Fruit fly (Drosophila melanogaster) whole organism, embryonic: ENCODE data around the gene CG4896.
A peak's percentile ranks its signal among the peaks of the same experiment; 100 is the strongest.

Experiments
- Bteb2 ChIP-seq: fragments of 200-800 bp; sonication (Bioruptor generic); optimal IDR thresholded peaks from 2 replicates; lab custom pipeline; 2016; ENCODE audit warnings: missing biosample characterization, missing genetic modification characterization
- CG1024 ChIP-seq: fragments of 200-800 bp; sonication (Bioruptor generic); IDR thresholded peaks from 2 replicates; pipeline ENCODE4 v1.3.6; 2022; ENCODE audit warnings: missing biosample characterization, missing genetic modification characterization
- CG10366 ChIP-seq: fragments of 200-800 bp; sonication (Bioruptor generic); IDR thresholded peaks from 2 replicates; pipeline ENCODE4 v1.3.6; 2022; ENCODE audit warnings: missing biosample characterization, missing genetic modification characterization
- CG11085 ChIP-seq: fragments of 200-800 bp; sonication (Bioruptor generic); IDR thresholded peaks from 2 replicates; pipeline ENCODE4 v1.3.6; 2022; ENCODE audit warnings: missing biosample characterization, missing genetic modification characterization
- CG11247 ChIP-seq: fragments of 200-800 bp; sonication (Bioruptor generic); IDR thresholded peaks from 2 replicates; pipeline ENCODE4 v1.3.6; 2022; ENCODE audit warnings: missing biosample characterization, missing genetic modification characterization
- CG13424 ChIP-seq: fragments of 200-800 bp; sonication (Bioruptor generic); optimal IDR thresholded peaks from 2 replicates; lab custom pipeline; 2019; ENCODE audit warnings: missing biosample characterization, mild to moderate bottlenecking, missing genetic modification characterization, moderate library complexity
- CG13624 ChIP-seq: fragments of 200-800 bp; sonication (Bioruptor generic); optimal IDR thresholded peaks from 2 replicates; lab custom pipeline; 2016; ENCODE audit warnings: missing biosample characterization, missing genetic modification characterization
- CG1602 ChIP-seq: fragments of 200-800 bp; sonication (Bioruptor generic); optimal IDR thresholded peaks from 3 replicates; lab custom pipeline; 2016; ENCODE audit warnings: missing biosample characterization, missing genetic modification characterization
- CG17912 ChIP-seq: fragments of 200-800 bp; sonication (Bioruptor generic); optimal IDR thresholded peaks from 2 replicates; lab custom pipeline; 2018; ENCODE audit warnings: missing biosample characterization, mild to moderate bottlenecking, missing genetic modification characterization
- CG30403 ChIP-seq: fragments of 200-800 bp; sonication (Bioruptor generic); optimal IDR thresholded peaks from 3 replicates; lab custom pipeline; 2016; ENCODE audit warnings: missing biosample characterization, missing genetic modification characterization
- CG32532 ChIP-seq: fragments of 200-800 bp; sonication (Bioruptor generic); IDR thresholded peaks from 2 replicates; pipeline ENCODE4 v1.3.6; 2022; ENCODE audit warnings: missing biosample characterization, missing genetic modification characterization
- CG5245 ChIP-seq: fragments of 200-800 bp; sonication (Bioruptor generic); optimal IDR thresholded peaks from 3 replicates; lab custom pipeline; 2016; ENCODE audit warnings: missing biosample characterization, missing genetic modification characterization
- CG6175 ChIP-seq: fragments of 200-800 bp; sonication (Bioruptor generic); IDR thresholded peaks from 3 replicates; pipeline ENCODE4 v1.3.6; 2022; ENCODE audit warnings: missing biosample characterization, missing genetic modification characterization
- CG6654 ChIP-seq: fragments of 200-800 bp; sonication (Bioruptor generic); optimal IDR thresholded peaks from 2 replicates; lab custom pipeline; 2017; ENCODE audit warnings: missing biosample characterization, mild to moderate bottlenecking, missing genetic modification characterization
- CG8089 ChIP-seq: fragments of 200-800 bp; sonication (Bioruptor generic); optimal IDR thresholded peaks from 3 replicates; lab custom pipeline; 2016; ENCODE audit warnings: missing biosample characterization, missing genetic modification characterization
- CG8765 ChIP-seq: fragments of 200-800 bp; sonication (Bioruptor generic); IDR thresholded peaks from 2 replicates; pipeline ENCODE4 v1.3.6; 2022; ENCODE audit warnings: missing biosample characterization, missing genetic modification characterization
- CrebB ChIP-seq: fragments of 200-800 bp; sonication (Bioruptor generic); optimal IDR thresholded peaks from 3 replicates; lab custom pipeline; 2018; ENCODE audit warnings: missing biosample characterization, mild to moderate bottlenecking, missing genetic modification characterization
- Dip3 ChIP-seq: fragments of 200-800 bp; sonication (Bioruptor generic); optimal IDR thresholded peaks from 3 replicates; lab custom pipeline; 2016; ENCODE audit warnings: missing biosample characterization, missing genetic modification characterization
- GATAe ChIP-seq: fragments of 200-800 bp; sonication (Bioruptor generic); conservative IDR thresholded peaks from 2 replicates; pipeline ENCODE4 v1.3.6; 2022; ENCODE audit warnings: missing biosample characterization, missing genetic modification characterization
- HLHmδ ChIP-seq: fragments of 200-800 bp; sonication (Bioruptor generic); optimal IDR thresholded peaks from 2 replicates; lab custom pipeline; 2018; ENCODE audit warnings: missing biosample characterization, mild to moderate bottlenecking, missing genetic modification characterization, moderate library complexity
- Hsf ChIP-seq: fragments of 200-800 bp; sonication (Bioruptor generic); optimal IDR thresholded peaks from 3 replicates; lab custom pipeline; 2016; ENCODE audit warnings: missing biosample characterization, missing genetic modification characterization
- Lpt ChIP-seq: fragments of >200 bp; optimal IDR thresholded peaks from 2 replicates; lab custom pipeline; 2018; ENCODE audit warnings: missing biosample characterization, missing genetic modification characterization
- Nf-YA ChIP-seq: fragments of 200-800 bp; sonication (Bioruptor generic); IDR thresholded peaks from 2 replicates; pipeline ENCODE4 v1.3.6; 2022; ENCODE audit warnings: missing biosample characterization, missing genetic modification characterization
- Rx ChIP-seq: fragments of 200-800 bp; sonication (Bioruptor generic); IDR thresholded peaks from 2 replicates; pipeline ENCODE4 v1.3.6; 2022; ENCODE audit warnings: missing biosample characterization, missing genetic modification characterization
- Sin3A ChIP-seq: fragments of >200 bp; optimal IDR thresholded peaks from 2 replicates; lab custom pipeline; 2018
- Spps ChIP-seq: fragments of 200-800 bp; sonication (Bioruptor generic); optimal IDR thresholded peaks from 2 replicates; lab custom pipeline; 2018; ENCODE audit warnings: missing biosample characterization, mild to moderate bottlenecking, missing genetic modification characterization
- Usf ChIP-seq: fragments of 200-800 bp; sonication (Bioruptor generic); optimal IDR thresholded peaks from 2 replicates; lab custom pipeline; 2017; ENCODE audit warnings: missing genotype, missing biosample characterization, missing genetic modification characterization
- amos ChIP-seq: fragments of 200-800 bp; sonication (Bioruptor generic); IDR thresholded peaks from 2 replicates; pipeline ENCODE4 v1.3.6; 2022; ENCODE audit warnings: missing biosample characterization, missing genetic modification characterization; ENCODE audit not compliant: partially characterized antibody
- az2 ChIP-seq: fragments of 200-800 bp; sonication (Bioruptor generic); optimal IDR thresholded peaks from 3 replicates; lab custom pipeline; 2016; ENCODE audit warnings: missing biosample characterization, missing genetic modification characterization
- bab2 ChIP-seq: fragments of 200-800 bp; sonication (Bioruptor generic); optimal IDR thresholded peaks from 2 replicates; lab custom pipeline; 2016; ENCODE audit warnings: missing biosample characterization, missing genetic modification characterization
- bbx ChIP-seq: fragments of 200-800 bp; sonication (Bioruptor generic); IDR thresholded peaks from 2 replicates; pipeline ENCODE4 v1.3.6; 2022; ENCODE audit warnings: missing biosample characterization, missing genetic modification characterization; ENCODE audit not compliant: partially characterized antibody
- bsh ChIP-seq, 2 experiments: fragments of 200-800 bp; sonication (Bioruptor generic); optimal IDR thresholded peaks; 2 replicates each; lab custom pipeline; 2017 to 2018; ENCODE audit warnings: mild to moderate bottlenecking in 2 of 2, missing biosample characterization in 2 of 2, missing genetic modification characterization in 2 of 2, moderate library complexity in 1 of 2
- chm ChIP-seq: fragments of 200-800 bp; sonication (Bioruptor generic); IDR thresholded peaks from 2 replicates; pipeline ENCODE4 v1.3.6; 2022; ENCODE audit warnings: missing biosample characterization, missing genetic modification characterization
- dati ChIP-seq: fragments of 200-800 bp; sonication (Bioruptor generic); IDR thresholded peaks from 2 replicates; pipeline ENCODE4 v1.3.6; 2022; ENCODE audit warnings: missing biosample characterization, missing genetic modification characterization
- dysf ChIP-seq: fragments of 200-800 bp; sonication (Bioruptor generic); IDR thresholded peaks from 3 replicates; pipeline ENCODE4 v1.3.6; 2022; ENCODE audit warnings: missing biosample characterization, missing genetic modification characterization
- ewg ChIP-seq: fragments of 200-800 bp; sonication (Bioruptor generic); optimal IDR thresholded peaks from 3 replicates; lab custom pipeline; 2017; ENCODE audit warnings: mild to moderate bottlenecking, missing biosample characterization, missing genetic modification reagents, missing genetic modification characterization
- gem ChIP-seq: fragments of 200-800 bp; sonication (Bioruptor generic); optimal IDR thresholded peaks from 2 replicates; lab custom pipeline; 2019; ENCODE audit warnings: missing biosample characterization, mild to moderate bottlenecking, missing genetic modification characterization, moderate library complexity
- gsb ChIP-seq: fragments of 200-800 bp; sonication (Bioruptor generic); IDR thresholded peaks from 2 replicates; pipeline ENCODE4 v1.3.6; 2022; ENCODE audit warnings: missing biosample characterization, missing genetic modification characterization
- ham ChIP-seq: fragments of 200-800 bp; sonication (Bioruptor generic); IDR thresholded peaks from 2 replicates; pipeline ENCODE4 v1.3.6; 2022; ENCODE audit warnings: missing biosample characterization, missing genetic modification characterization
- hb ChIP-seq: fragments of 200-800 bp; sonication (Bioruptor generic); IDR thresholded peaks from 3 replicates; pipeline ENCODE4 v1.3.6; 2022; ENCODE audit warnings: missing biosample characterization, missing genetic modification characterization; ENCODE audit not compliant: partially characterized antibody
- insv ChIP-seq, 2 experiments: fragments of 200-800 bp; sonication (Bioruptor generic); optimal IDR thresholded peaks; 3 replicates each; lab custom pipeline; 2016 to 2018; ENCODE audit warnings: missing biosample characterization in 2 of 2, missing genetic modification characterization in 2 of 2
- maf-S ChIP-seq: fragments of 200-800 bp; sonication (Bioruptor generic); optimal IDR thresholded peaks from 2 replicates; lab custom pipeline; 2016; ENCODE audit warnings: missing biosample characterization, missing genetic modification characterization
- mld ChIP-seq: fragments of 200-800 bp; sonication (Bioruptor generic); IDR thresholded peaks from 3 replicates; pipeline ENCODE4 v1.3.6; 2022; ENCODE audit warnings: missing biosample characterization, missing genetic modification characterization; ENCODE audit not compliant: partially characterized antibody
- nerfin-2 ChIP-seq: fragments of 200-800 bp; sonication (Bioruptor generic); IDR thresholded peaks from 2 replicates; pipeline ENCODE4 v1.3.6; 2022; ENCODE audit warnings: missing biosample characterization, missing genetic modification characterization; ENCODE audit not compliant: partially characterized antibody
- pita ChIP-seq: fragments of 200-800 bp; sonication (Bioruptor generic); optimal IDR thresholded peaks from 2 replicates; lab custom pipeline; 2017; ENCODE audit warnings: missing biosample characterization, mild to moderate bottlenecking, missing genetic modification characterization
- schlank ChIP-seq: fragments of 200-800 bp; sonication (Bioruptor generic); optimal IDR thresholded peaks from 2 replicates; lab custom pipeline; 2018; ENCODE audit warnings: missing biosample characterization, mild to moderate bottlenecking, missing genetic modification characterization
- shn ChIP-seq: fragments of 200-800 bp; sonication (Bioruptor generic); optimal IDR thresholded peaks from 3 replicates; lab custom pipeline; 2016; ENCODE audit warnings: missing biosample characterization, missing genetic modification characterization
- sim ChIP-seq: fragments of 200-800 bp; sonication (Bioruptor generic); IDR thresholded peaks from 2 replicates; pipeline ENCODE4 v1.3.6; 2022; ENCODE audit warnings: missing biosample characterization, missing genetic modification characterization
- slbo ChIP-seq: fragments of 200-800 bp; sonication (Bioruptor generic); IDR thresholded peaks from 2 replicates; pipeline ENCODE4 v1.3.6; 2022; ENCODE audit warnings: missing biosample characterization, missing genetic modification characterization
- so ChIP-seq: fragments of 200-800 bp; sonication (Bioruptor generic); IDR thresholded peaks from 3 replicates; pipeline ENCODE4 v1.3.6; 2022; ENCODE audit warnings: missing biosample characterization, missing genetic modification characterization
- stc ChIP-seq: fragments of 200-800 bp; sonication (Bioruptor generic); IDR thresholded peaks from 2 replicates; pipeline ENCODE4 v1.3.6; 2022; ENCODE audit warnings: missing biosample characterization, missing genetic modification characterization
- sug ChIP-seq: fragments of 200-800 bp; optimal IDR thresholded peaks from 2 replicates; lab custom pipeline; 2019; ENCODE audit warnings: missing biosample characterization, mild to moderate bottlenecking, missing genetic modification characterization, moderate library complexity

Gene CG4896

DNA sequence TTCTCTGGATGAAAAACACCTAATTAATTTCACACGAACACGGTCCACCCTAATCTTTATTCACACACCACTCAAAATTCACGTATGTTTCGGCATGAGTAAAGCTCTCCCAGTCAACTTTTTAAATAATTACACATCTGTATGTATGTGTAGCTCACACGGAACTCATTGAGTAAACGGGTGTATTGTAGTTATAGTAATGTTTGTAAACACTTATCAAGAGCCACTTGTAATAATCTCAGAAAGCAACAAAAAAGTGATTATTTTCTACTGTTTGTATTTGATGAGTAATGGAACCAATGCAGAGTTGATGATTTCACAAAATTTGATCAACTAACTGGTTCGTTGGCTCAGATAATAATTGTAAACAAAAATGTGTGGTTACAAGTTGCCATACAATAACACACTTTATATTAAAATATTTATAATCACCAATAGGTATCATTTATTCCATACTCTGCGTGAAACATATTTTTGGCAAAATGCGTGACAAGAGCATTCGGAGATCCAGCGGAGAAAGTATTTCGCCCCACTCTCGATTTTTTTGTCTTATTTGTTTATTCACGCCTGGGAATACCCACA is 40.5 kb downstream of the CG4896 start (continued):
- TF ChIP-seq mld (GFP tag; lab: Robert Waterston, UW) (no peak), Sin3A (lab: Kevin White, UChicago) (no peak), hb (GFP tag; lab: Robert Waterston, UW) (no peak), CG8089 (GFP tag; lab: Kevin White, UChicago) (no peak), ewg (GFP tag; lab: Kevin White, UChicago) (no peak), sim (no peak), maf-S (GFP tag; lab: Kevin White, UChicago) (no peak), CrebB (tag; lab: Kevin White, UChicago) (peak; percentile 31), bbx (no peak), stc (GFP tag; lab: Robert Waterston, UW) (no peak), dati (no peak), CG5245 (GFP tag; lab: Kevin White, UChicago) (no peak), Hsf (GFP tag; lab: Kevin White, UChicago) (peak; percentile 33), bsh (GFP tag; optimal IDR thresholded peaks at IDR 0.05; lab: Kevin White, UChicago) (no peak), CG30403 (GFP tag; lab: Kevin White, UChicago) (peak; percentile 10), so (GFP tag; lab: Robert Waterston, UW) (no peak), CG11247 (GFP tag; lab: Robert Waterston, UW) (no peak), bab2 (GFP tag; lab: Kevin White, UChicago) (no peak), gsb (GFP tag; lab: Robert Waterston, UW) (no peak), sug (tag; lab: Kevin White, UChicago) (peak; percentile 59), Dip3 (GFP tag; lab: Kevin White, UChicago) (peak; percentile 31), Usf (GFP tag; lab: Kevin White, UChicago) (no peak), pita (GFP tag; lab: Kevin White, UChicago) (no peak), CG17912 (GFP tag; lab: Kevin White, UChicago) (no peak), az2 (no peak), Rx (GFP tag; lab: Robert Waterston, UW) (no peak), shn (GFP tag; lab: Kevin White, UChicago) (no peak), CG11085 (GFP tag; lab: Robert Waterston, UW) (no peak), GATAe (GFP tag; lab: Robert Waterston, UW) (no peak; the same call in 1 of the 2 replicates), CG1602 (GFP tag; lab: Kevin White, UChicago) (peak; percentile 15), CG10366 (GFP tag; lab: Robert Waterston, UW) (peak; percentile 7; the same call in 1 of the 2 replicates), CG6175 (no peak), CG6654 (no peak), Nf-YA (GFP tag; lab: Robert Waterston, UW) (no peak), CG13424 (no peak), schlank (tag; lab: Kevin White, UChicago) (no peak), Spps (no peak), CG32532 (GFP tag; lab: Robert Waterston, UW) (0 out of 2 replicates have a peak, but pooled peaks have one; percentile 15), Bteb2 (GFP tag; lab: Kevin White, UChicago) (no peak), dysf (peak; percentile 9; the same call in 1 of the 3 replicates), CG1024 (no peak), insv (GFP tag; optimal IDR thresholded peaks at IDR 0.05; lab: Kevin White, UChicago) (no peak), gem (tag; lab: Kevin White, UChicago) (peak; percentile 76), CG13624 (GFP tag; lab: Kevin White, UChicago) (no peak), HLHmδ (GFP tag; lab: Kevin White, UChicago) (no peak), CG8765 (GFP tag; lab: Robert Waterston, UW) (no peak), slbo (GFP tag; lab: Robert Waterston, UW) (peak; percentile 73), Lpt (GFP tag; lab: Kevin White, UChicago) (no peak), chm (GFP tag; lab: Robert Waterston, UW) (no peak), amos (GFP tag; lab: Robert Waterston, UW) (no peak), nerfin-2 (GFP tag; lab: Robert Waterston, UW) (no peak), ham (GFP tag; lab: Robert Waterston, UW) (no peak)
